Fruit fly (Drosophila melanogaster): ENCODE measurements around the gene CG1090.

CG1090 gene

dm6 chr3R:4378363-4379354 is 19.0 kb downstream of the CG1090 start, which contains the start of gene Sfxn1-3 (continued):
- TF ChIP-seq lmd (GFP tag; IDR thresholded peaks at IDR 0.05), result peak; percentile 51; the same call in 1 of the 2 replicates
- TF ChIP-seq maf-S (GFP tag; optimal IDR thresholded peaks at IDR 0.05), result peak; percentile 39
- TF ChIP-seq chm (GFP tag; IDR thresholded peaks at IDR 0.05), result peak; percentile 68; the same call in 1 of the 2 replicates
- TF ChIP-seq Meics (GFP tag; optimal IDR thresholded peaks at IDR 0.05), result peak; percentile 45
- peak; percentile 17 for TF ChIP-seq CG12391 (tag; optimal IDR thresholded peaks at IDR 0.05)
- peak; percentile 62; the same call in 1 of the 3 replicates for TF ChIP-seq CG6791 (GFP tag; IDR thresholded peaks at IDR 0.05; ENCODE audit: partially characterized antibody)
- TF ChIP-seq CG4854 (GFP tag; optimal IDR thresholded peaks at IDR 0.05), result no peak
- peak; percentile 34 for TF ChIP-seq Dip3 (GFP tag; optimal IDR thresholded peaks at IDR 0.05)
- no peak for TF ChIP-seq CG8478 (optimal IDR thresholded peaks at IDR 0.05)
- 0 out of 4 replicates have a peak, but pooled peaks have one; percentile 53 for TF ChIP-seq chinmo (GFP tag; IDR thresholded peaks at IDR 0.05; ENCODE audit: partially characterized antibody)
- TF ChIP-seq CG15269 (tag; optimal IDR thresholded peaks at IDR 0.05), result peak; percentile 42
- TF ChIP-seq CG13624 (GFP tag; optimal IDR thresholded peaks at IDR 0.05), result peak; percentile 46
- TF ChIP-seq Dp (GFP tag; optimal IDR thresholded peaks at IDR 0.05), result peak; percentile 12
- TF ChIP-seq en (GFP tag; optimal IDR thresholded peaks at IDR 0.05), result no peak
- peak; percentile 96 for TF ChIP-seq crol (GFP tag; IDR thresholded peaks at IDR 0.05)
- TF ChIP-seq ato (GFP tag; IDR thresholded peaks at IDR 0.05; ENCODE audit: partially characterized antibody), result peak; percentile 34; the same call in 1 of the 2 replicates
- TF ChIP-seq twi (tag; optimal IDR thresholded peaks at IDR 0.05), result no peak
- TF ChIP-seq hth (optimal IDR thresholded peaks at IDR 0.05), result no peak
- TF ChIP-seq ac (GFP tag; optimal IDR thresholded peaks at IDR 0.05), result no peak
- TF ChIP-seq nerfin-2 (GFP tag; IDR thresholded peaks at IDR 0.05; ENCODE audit: partially characterized antibody), result no peak; the same call in 1 of the 2 replicates
- peak; percentile 33 for TF ChIP-seq Myb (GFP tag; optimal IDR thresholded peaks at IDR 0.05)
- peak; percentile 15 for TF ChIP-seq Xbp1 (GFP tag; optimal IDR thresholded peaks at IDR 0.05)
- peak; percentile 38 for TF ChIP-seq CG4282 (GFP tag; optimal IDR thresholded peaks at IDR 0.05)
- TF ChIP-seq ftz-f1 (GFP tag; optimal IDR thresholded peaks at IDR 0.05), result peak; percentile 4
- TF ChIP-seq jumu (GFP tag; optimal IDR thresholded peaks at IDR 0.05), result peak; percentile 33
- TF ChIP-seq sug (tag; optimal IDR thresholded peaks at IDR 0.05), result peak; percentile 72
- TF ChIP-seq seq (GFP tag; IDR thresholded peaks at IDR 0.05), result peak; percentile 68; the same call in 1 of the 2 replicates
- TF ChIP-seq CG7928 (GFP tag; optimal IDR thresholded peaks at IDR 0.05), result peak; percentile 84
- TF ChIP-seq CG2889 (GFP tag; IDR thresholded peaks at IDR 0.05), result peak; percentile 32; the same call in 1 of the 3 replicates
- TF ChIP-seq CG7963 (GFP tag; IDR thresholded peaks at IDR 0.05; ENCODE audit: partially characterized antibody), result no peak
- peak; percentile 50 for TF ChIP-seq CG12299 (tag; optimal IDR thresholded peaks at IDR 0.05)
- TF ChIP-seq Sry-δ (GFP tag; optimal IDR thresholded peaks at IDR 0.05), result peak; percentile 78
- TF ChIP-seq exex (tag; optimal IDR thresholded peaks at IDR 0.05), result peak; percentile 93
- peak; percentile 11 to 45 for TF ChIP-seq dpn (GFP tag; optimal IDR thresholded peaks at IDR 0.05)
- no peak for TF ChIP-seq wor (GFP tag; IDR thresholded peaks at IDR 0.05)
- TF ChIP-seq cato (GFP tag; optimal IDR thresholded peaks at IDR 0.05; ENCODE audit: borderline replicate concordance), result peak; percentile 5
- peak; percentile 47; the same call in 1 of the 2 replicates for TF ChIP-seq amos (GFP tag; IDR thresholded peaks at IDR 0.05; ENCODE audit: partially characterized antibody)
- TF ChIP-seq ap (GFP tag; IDR thresholded peaks at IDR 0.05), result peak; percentile 54; the same call in 1 of the 2 replicates
- TF ChIP-seq Dad (GFP tag; optimal IDR thresholded peaks at IDR 0.05), result peak; percentile 10
- TF ChIP-seq Vsx1 (GFP tag; optimal IDR thresholded peaks at IDR 0.05), result peak; percentile 56
- no peak for TF ChIP-seq toy (GFP tag; IDR thresholded peaks at IDR 0.05)
- TF ChIP-seq tio (GFP tag; optimal IDR thresholded peaks at IDR 0.05), result no peak
- no peak for TF ChIP-seq CG11696 (GFP tag; IDR thresholded peaks at IDR 0.05)
- peak; percentile 67 for TF ChIP-seq CG12659 (GFP tag; optimal IDR thresholded peaks at IDR 0.05)
- peak; percentile 28 for TF ChIP-seq CG18262 (tag; optimal IDR thresholded peaks at IDR 0.05)
- TF ChIP-seq CG4404 (GFP tag; IDR thresholded peaks at IDR 0.05), result no peak
- TF ChIP-seq CG2199 (GFP tag; IDR thresholded peaks at IDR 0.05), result no peak
- peak; percentile 78 for TF ChIP-seq nom (GFP tag; optimal IDR thresholded peaks at IDR 0.05)

All from whole organism, embryonic.